Worm (Caenorhabditis elegans) whole organism, L1 larva: ENCODE results near the gene hsp-12.2.
A peak's percentile ranks its signal among the peaks of the same experiment; 100 is the strongest.

ENCODE experiments used
- C04F5.9 ChIP-seq: sonication (generic microtip); optimal IDR thresholded peaks from 2 replicates; lab custom pipeline; 2016; ENCODE audit warnings: missing genetic modification characterization, missing compliant biosample characterization
- F16B12.6 ChIP-seq: fragments of 150-350 bp; optimal IDR thresholded peaks from 2 replicates; lab custom pipeline; 2014; ENCODE audit warnings: missing biosample characterization, missing genetic modification characterization
- aha-1 ChIP-seq: fragments of 150-350 bp; optimal IDR thresholded peaks from 2 replicates; lab custom pipeline; 2014; ENCODE audit warnings: missing biosample characterization, missing genetic modification characterization
- alr-1 ChIP-seq: fragments of 200-800 bp; sonication (Bioruptor generic); optimal IDR thresholded peaks from 2 replicates; lab custom pipeline; 2018; ENCODE audit warnings: borderline replicate concordance, mild to moderate bottlenecking, missing genetic modification characterization, missing compliant biosample characterization
- aly-2 ChIP-seq: fragments of 150-350 bp; optimal IDR thresholded peaks from 2 replicates; lab custom pipeline; 2014; ENCODE audit warnings: missing biosample characterization, missing genetic modification characterization
- ama-1 ChIP-seq: fragments of 150-350 bp; optimal IDR thresholded peaks from 2 replicates; lab custom pipeline; 2014
- blmp-1 ChIP-seq: fragments of 150-350 bp; optimal IDR thresholded peaks from 2 replicates; lab custom pipeline; 2014; ENCODE audit warnings: missing biosample characterization, missing genetic modification characterization
- ceh-63 ChIP-seq: fragments of 200-800 bp; sonication (Bioruptor generic); optimal IDR thresholded peaks from 2 replicates; lab custom pipeline; 2018; ENCODE audit warnings: mild to moderate bottlenecking, missing genetic modification characterization, missing compliant biosample characterization
- ces-1 ChIP-seq: fragments of 150-350 bp; optimal IDR thresholded peaks from 2 replicates; lab custom pipeline; 2014; ENCODE audit warnings: missing biosample characterization, missing genetic modification reagents, missing genetic modification characterization
- dsc-1 ChIP-seq: sonication (generic microtip); optimal IDR thresholded peaks from 2 replicates; lab custom pipeline; 2016; ENCODE audit warnings: mild to moderate bottlenecking, missing genetic modification characterization, missing compliant biosample characterization
- efl-1 ChIP-seq, 4 experiments: fragments of 150-350 bp; optimal IDR thresholded peaks in 3 of 4; peaks in 1 of 4; 1 replicate in 1 of 4; 2 replicates in 3 of 4; lab custom pipeline; 2014; ENCODE audit warnings: missing biosample characterization in 2 of 4, missing genetic modification characterization in 2 of 4, missing genetic modification reagents in 2 of 4
- fkh-10 ChIP-seq: sonication (generic microtip); optimal IDR thresholded peaks from 2 replicates; lab custom pipeline; 2017; ENCODE audit warnings: missing biosample characterization, missing genetic modification reagents, missing genetic modification characterization
- fkh-4 ChIP-seq: sonication (generic microtip); optimal IDR thresholded peaks from 2 replicates; lab custom pipeline; 2016; ENCODE audit warnings: missing compliant biosample characterization, missing genetic modification characterization, borderline replicate concordance
- fos-1 ChIP-seq: fragments of 150-350 bp; optimal IDR thresholded peaks from 2 replicates; lab custom pipeline; 2014; ENCODE audit warnings: missing biosample characterization, missing genetic modification characterization
- hlh-17 ChIP-seq: fragments of 200-800 bp; sonication (Bioruptor generic); optimal IDR thresholded peaks from 2 replicates; lab custom pipeline; 2018; ENCODE audit warnings: missing genetic modification characterization, mild to moderate bottlenecking, missing compliant biosample characterization, moderate library complexity, borderline replicate concordance
- lin-14 ChIP-seq: fragments of 200-800 bp; sonication (Bioruptor generic); optimal IDR thresholded peaks from 2 replicates; lab custom pipeline; 2018; ENCODE audit warnings: mild to moderate bottlenecking, missing genetic modification characterization, moderate library complexity, missing compliant biosample characterization
- lin-15B ChIP-seq: fragments of 150-350 bp; sonication (generic microtip); optimal IDR thresholded peaks from 3 replicates; lab custom pipeline; 2014; ENCODE audit warnings: missing biosample characterization, missing genetic modification characterization
- lin-35 ChIP-seq, 2 experiments: fragments of 150-350 bp; optimal IDR thresholded peaks; 2 replicates each; lab custom pipeline; 2014; ENCODE audit warnings: missing biosample characterization in 2 of 2, missing genetic modification characterization in 2 of 2, missing genetic modification reagents in 2 of 2
- lin-39 ChIP-seq: fragments of 150-350 bp; optimal IDR thresholded peaks from 2 replicates; lab custom pipeline; 2014; ENCODE audit warnings: missing biosample characterization, missing genetic modification reagents, missing genetic modification characterization
- lsy-2 ChIP-seq, 2 experiments: fragments of 150-350 bp; optimal IDR thresholded peaks; 2 replicates each; lab custom pipeline; 2014; ENCODE audit warnings: missing biosample characterization in 2 of 2, missing genetic modification characterization in 2 of 2
- nhr-19 ChIP-seq: fragments of 200-800 bp; sonication (Bioruptor generic); conservative IDR thresholded peaks from 2 replicates; pipeline ENCODE4 v1.3.6; 2022; ENCODE audit warnings: missing genetic modification characterization, missing compliant biosample characterization
- nhr-71 ChIP-seq: sonication (generic microtip); optimal IDR thresholded peaks from 2 replicates; lab custom pipeline; 2016; ENCODE audit warnings: mild to moderate bottlenecking, missing genetic modification characterization, moderate library complexity, missing compliant biosample characterization
- nhr-77 ChIP-seq: fragments of 150-350 bp; optimal IDR thresholded peaks from 2 replicates; lab custom pipeline; 2014; ENCODE audit warnings: missing biosample characterization, missing genetic modification characterization
- pax-3 ChIP-seq: fragments of 200-800 bp; sonication (Bioruptor generic); optimal IDR thresholded peaks from 2 replicates; lab custom pipeline; 2018; ENCODE audit warnings: mild to moderate bottlenecking, missing genetic modification characterization, moderate library complexity, missing compliant biosample characterization
- rnt-1 ChIP-seq: sonication (generic microtip); optimal IDR thresholded peaks from 2 replicates; lab custom pipeline; 2016; ENCODE audit warnings: mild to moderate bottlenecking, missing genetic modification characterization, moderate library complexity, missing compliant biosample characterization
- swsn-7 ChIP-seq: sonication (generic microtip); optimal IDR thresholded peaks from 2 replicates; lab custom pipeline; 2016; ENCODE audit warnings: missing genetic modification characterization, missing compliant biosample characterization
- tlp-1 ChIP-seq: fragments of 150-350 bp; optimal IDR thresholded peaks from 2 replicates; lab custom pipeline; 2014; ENCODE audit warnings: missing biosample characterization, missing genetic modification characterization
- unc-62 ChIP-seq: fragments of 150-350 bp; optimal IDR thresholded peaks from 2 replicates; lab custom pipeline; 2014; ENCODE audit warnings: missing biosample characterization, missing genetic modification reagents, missing genetic modification characterization
- unc-86 ChIP-seq: sonication (generic microtip); optimal IDR thresholded peaks from 2 replicates; lab custom pipeline; 2016; ENCODE audit warnings: missing genetic modification characterization, missing compliant biosample characterization
- xbp-1 ChIP-seq: sonication (generic microtip); optimal IDR thresholded peaks from 2 replicates; lab custom pipeline; 2016; ENCODE audit warnings: missing genetic modification characterization, missing compliant biosample characterization
- ztf-11 ChIP-seq, 2 experiments: sonication (generic microtip); optimal IDR thresholded peaks; 2 replicates each; lab custom pipeline; 2016 to 2017; ENCODE audit warnings: missing genetic modification characterization in 2 of 2, missing biosample characterization in 1 of 2, missing compliant biosample characterization in 1 of 2

The hsp-12.2 gene

DNA sequence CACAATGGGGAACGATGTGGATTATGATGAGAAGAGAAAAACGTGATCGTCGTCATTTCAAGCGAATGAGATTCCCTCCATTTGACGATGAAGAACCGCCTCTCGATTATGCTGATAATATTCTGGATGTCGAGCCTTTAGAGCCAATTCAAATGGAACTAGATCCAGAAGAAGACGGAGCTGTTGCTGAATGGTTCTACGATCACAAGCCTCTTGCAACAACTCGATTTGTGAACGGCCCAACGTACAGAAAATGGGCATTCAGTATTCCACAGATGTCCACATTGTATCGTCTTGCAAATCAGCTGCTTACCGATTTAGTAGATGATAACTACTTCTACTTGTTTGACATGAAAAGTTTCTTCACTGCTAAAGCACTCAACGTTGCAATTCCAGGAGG lies 26.9 kb downstream of the hsp-12.2 start:
- no peak for TF ChIP-seq lin-14 (GFP tag; lab: Kevin White, UChicago)
- no peak for TF ChIP-seq ztf-11 (tag; optimal IDR thresholded peaks at IDR 0.05; lab: Kevin White, UChicago)
- no peak for TF ChIP-seq unc-62 (GFP tag; lab: Kevin White, UChicago)
- TF ChIP-seq pax-3 (tag; lab: Kevin White, UChicago), result no peak
- no peak for TF ChIP-seq ces-1
- TF ChIP-seq alr-1 (tag; lab: Kevin White, UChicago), result peak; percentile 71
- no peak for TF ChIP-seq fos-1 (tag; lab: Kevin White, UChicago)
- TF ChIP-seq lin-39 (tag; lab: Kevin White, UChicago), result no peak
- no peak for TF ChIP-seq unc-86 (tag; lab: Kevin White, UChicago)
- TF ChIP-seq lin-35 (GFP tag; optimal IDR thresholded peaks at IDR 0.05; lab: Kevin White, UChicago), result no peak
- TF ChIP-seq nhr-77, result no peak
- TF ChIP-seq efl-1 (optimal IDR thresholded peaks at IDR 0.05; lab: Kevin White, UChicago), result no peak
- peak in 1 of 2 experiments; percentile 41 for TF ChIP-seq efl-1 (GFP tag; optimal IDR thresholded peaks at IDR 0.05 in 1 of 2; lab: Kevin White, UChicago)
- TF ChIP-seq hlh-17 (GFP tag; lab: Kevin White, UChicago), result no peak

DNA sequence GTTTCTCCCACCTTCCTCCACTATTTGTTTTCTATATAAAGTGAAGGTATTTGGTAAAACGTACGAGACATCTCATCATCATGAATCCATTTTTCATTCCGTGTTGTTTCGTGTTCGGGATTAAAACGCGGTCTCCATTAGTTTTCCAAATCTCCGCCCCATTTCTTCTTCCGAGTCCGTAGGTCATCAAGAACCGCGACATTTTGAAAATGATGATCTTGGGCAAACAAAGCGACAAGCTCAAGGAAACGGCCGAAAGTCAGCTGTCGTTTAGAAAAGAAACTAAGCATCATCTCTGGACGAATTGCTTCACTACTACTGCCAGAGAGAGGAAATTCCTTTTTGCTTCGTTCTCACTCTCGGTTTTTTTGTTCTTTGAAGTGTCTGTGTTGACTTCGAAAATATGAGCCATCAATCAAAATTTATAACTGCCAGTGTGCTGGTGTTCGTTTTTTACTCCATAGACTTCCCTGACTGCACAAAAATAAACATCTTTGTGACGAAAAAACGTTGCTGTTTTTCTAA lies 34.8 kb downstream of the hsp-12.2 start:
- no peak for TF ChIP-seq fkh-4
- TF ChIP-seq blmp-1 (tag; lab: Kevin White, UChicago), result no peak
- TF ChIP-seq nhr-19 (GFP tag; lab: Robert Waterston, UW), result peak; percentile 18
- peak in 1 of 2 experiments; percentile 12 for TF ChIP-seq lsy-2 (tag; optimal IDR thresholded peaks at IDR 0.05; lab: Kevin White, UChicago)
- peak; percentile 80 for TF ChIP-seq aly-2
- TF ChIP-seq rnt-1 (tag; lab: Kevin White, UChicago), result peak; percentile 28
- peak; percentile 16 for TF ChIP-seq nhr-71
- no peak for TF ChIP-seq lin-15B (tag; lab: Kevin White, UChicago)

- no peak for TF ChIP-seq pax-3 (tag; lab: Kevin White, UChicago)
- no peak for TF ChIP-seq C04F5.9
- no peak for TF ChIP-seq aha-1 (tag; lab: Kevin White, UChicago)
- TF ChIP-seq swsn-7 (tag; lab: Kevin White, UChicago), result no peak
- no peak for TF ChIP-seq F16B12.6
- TF ChIP-seq xbp-1 (tag; lab: Kevin White, UChicago), result no peak
- no peak for TF ChIP-seq nhr-19 (GFP tag; lab: Robert Waterston, UW)
- TF ChIP-seq ceh-63 (GFP tag; lab: Kevin White, UChicago), result no peak
- TF ChIP-seq hlh-17 (GFP tag; lab: Kevin White, UChicago), result no peak
- no peak for TF ChIP-seq tlp-1 (tag; lab: Kevin White, UChicago)
- TF ChIP-seq dsc-1, result no peak
Observed at ce11 chrIII:8175263-8175662, 37.4 kb downstream of the hsp-12.2 start.

- TF ChIP-seq lin-14 (GFP tag; lab: Kevin White, UChicago), result peak; percentile 3
- TF ChIP-seq fkh-10 (GFP tag; lab: Kevin White, UChicago), result no peak
- TF ChIP-seq ceh-63 (GFP tag; lab: Kevin White, UChicago), result no peak
- no peak for TF ChIP-seq ama-1 (lab: Kevin White, UChicago)
- TF ChIP-seq efl-1 (optimal IDR thresholded peaks at IDR 0.05; lab: Kevin White, UChicago), result no peak
- no peak for TF ChIP-seq efl-1 (GFP tag; optimal IDR thresholded peaks at IDR 0.05 in 1 of 2; lab: Kevin White, UChicago)
Observed at ce11 chrIII:8176265-8176664, 38.4 kb downstream of the hsp-12.2 start, which contains the start of gene C50C3.12. Gene C50C3.12, plus strand, starts transcription at chrIII:8176565.

DNA sequence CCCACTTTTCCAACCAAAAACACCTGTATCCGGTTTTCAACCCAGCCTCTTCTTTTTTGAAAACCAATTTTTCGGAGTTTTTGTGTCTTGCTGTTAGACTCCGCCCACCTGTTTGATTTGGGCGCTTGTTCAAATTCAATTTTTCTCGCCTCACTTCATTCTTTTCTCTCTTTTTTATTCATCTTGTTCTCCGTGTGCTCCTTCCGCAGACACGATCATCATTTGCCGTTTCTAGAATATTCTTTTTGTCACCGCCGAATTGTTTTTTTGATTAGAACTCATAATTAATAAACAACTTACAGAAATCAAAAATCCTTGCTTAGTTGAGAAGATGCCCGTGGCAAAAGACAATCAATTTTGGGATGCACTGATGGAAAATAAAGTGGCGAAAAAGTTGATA lies 41.0 kb downstream of the hsp-12.2 start, which contains the start of gene C50C3.5:
Gene C50C3.5, plus strand, starts transcription at position 301 of the 400 bp plus-strand sequence.
- no peak for TF ChIP-seq hlh-17 (GFP tag; lab: Kevin White, UChicago)
- TF ChIP-seq lin-14 (GFP tag; lab: Kevin White, UChicago), result peak; percentile 37
- peak; percentile 52 for TF ChIP-seq fkh-10 (GFP tag; lab: Kevin White, UChicago)
- TF ChIP-seq, all 84 proteins: peak for 2
